Worm (Caenorhabditis elegans): ENCODE results near the gene svh-5.

The svh-5 gene

DNA sequence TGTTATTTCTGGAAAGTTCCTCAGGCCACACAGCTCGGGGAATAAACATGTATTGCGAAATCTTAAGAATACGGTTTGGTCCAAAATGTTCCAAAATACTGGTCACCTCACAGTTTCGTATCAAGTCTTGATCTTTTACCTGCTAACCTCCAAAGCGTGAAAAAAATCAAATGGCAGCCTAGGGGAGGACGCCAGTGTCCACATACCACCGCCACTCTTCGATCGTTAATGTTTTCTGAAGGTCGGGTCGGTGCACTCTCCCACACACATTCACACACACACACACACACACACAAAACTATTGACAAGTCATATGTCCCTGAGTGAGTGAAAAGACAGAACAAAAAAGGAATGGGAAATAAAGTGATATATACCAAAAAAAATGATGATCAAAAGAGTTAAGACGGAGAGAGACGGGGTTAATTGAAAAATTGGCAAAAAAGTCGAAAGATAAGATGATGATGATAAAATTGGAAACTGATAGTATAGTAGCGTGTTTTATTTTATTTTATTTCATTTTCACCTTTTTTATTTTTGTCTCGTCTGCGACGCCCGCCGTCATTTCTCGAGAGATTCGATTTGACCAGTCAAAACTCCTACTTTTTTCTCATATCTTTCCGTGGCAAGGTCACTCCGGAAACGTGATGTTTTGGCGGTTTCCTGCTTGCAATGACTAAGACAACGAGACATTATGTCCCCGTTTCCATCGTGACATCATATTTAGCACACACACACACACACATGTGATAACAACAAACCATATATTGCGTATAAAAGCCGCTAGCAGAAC lies 37.6 kb downstream of the svh-5 start, which contains the start of gene Y15E3A.5 (continued):
- peak; percentile 81 for TF ChIP-seq nhr-20 (tag; optimal IDR thresholded peaks at IDR 0.05)
- TF ChIP-seq nhr-77 (tag; optimal IDR thresholded peaks at IDR 0.05), result no peak
- peak in 1 of 2 experiments; percentile 17 for TF ChIP-seq efl-1 (optimal IDR thresholded peaks at IDR 0.05)
- TF ChIP-seq efl-1 (GFP tag; optimal IDR thresholded peaks at IDR 0.05 in 1 of 2), result peak in 1 of 2 experiments; percentile 88
- peak; percentile 46 for TF ChIP-seq nhr-47 (tag; optimal IDR thresholded peaks at IDR 0.05)
- TF ChIP-seq snu-23 (GFP tag; optimal IDR thresholded peaks at IDR 0.05), result peak; percentile 77
- TF ChIP-seq dpl-1 (GFP tag; optimal IDR thresholded peaks at IDR 0.05), result peak in 2 of 3 experiments; percentile 13 to 15
- peak in 5 of 6 experiments; percentile 49 to 85 (median 74) for TF ChIP-seq elt-3 (tag; optimal IDR thresholded peaks at IDR 0.05)
- TF ChIP-seq fkh-8 (tag; optimal IDR thresholded peaks at IDR 0.05), result no peak
- no peak for TF ChIP-seq sptf-1 (tag; optimal IDR thresholded peaks at IDR 0.05)
- peak; percentile 16 for TF ChIP-seq jun-1 (tag; optimal IDR thresholded peaks at IDR 0.05)
- no peak for TF ChIP-seq sup-37 (GFP tag; optimal IDR thresholded peaks at IDR 0.05)
- TF ChIP-seq rnt-1 (tag; optimal IDR thresholded peaks at IDR 0.05), result peak; percentile 48
- no peak for TF ChIP-seq ceh-8 (GFP tag; optimal IDR thresholded peaks at IDR 0.05)
- TF ChIP-seq zip-4 (GFP tag; optimal IDR thresholded peaks at IDR 0.05), result peak; percentile 47
- no peak for TF ChIP-seq ama-1 (optimal IDR thresholded peaks at IDR 0.05)
- peak; percentile 53 for TF ChIP-seq elt-2 (tag; optimal IDR thresholded peaks at IDR 0.05)
- no peak for TF ChIP-seq alr-1 (tag; optimal IDR thresholded peaks at IDR 0.05; ENCODE audit: borderline replicate concordance)
- no peak for TF ChIP-seq isw-1 (GFP tag; IDR thresholded peaks at IDR 0.05)
- no peak for TF ChIP-seq fkh-4 (tag; optimal IDR thresholded peaks at IDR 0.05; ENCODE audit: borderline replicate concordance)
- TF ChIP-seq ceh-82 (tag; optimal IDR thresholded peaks at IDR 0.05), result peak in 1 of 3 experiments; percentile 23
- TF ChIP-seq nhr-237 (tag; optimal IDR thresholded peaks at IDR 0.05), result no peak
- peak; percentile 16 to 77 for TF ChIP-seq lsy-2 (tag; optimal IDR thresholded peaks at IDR 0.05)
- TF ChIP-seq vab-15 (tag; optimal IDR thresholded peaks at IDR 0.05), result no peak
- no peak for TF ChIP-seq unc-86 (tag; optimal IDR thresholded peaks at IDR 0.05)
- TF ChIP-seq pag-3 (tag; optimal IDR thresholded peaks at IDR 0.05; ENCODE audit: borderline replicate concordance, insufficient read depth), result peak; percentile 69
- peak; percentile 32 for TF ChIP-seq skn-1 (tag; optimal IDR thresholded peaks at IDR 0.05)
- peak; percentile 90 for TF ChIP-seq lin-14 (GFP tag; optimal IDR thresholded peaks at IDR 0.05)
- TF ChIP-seq hlh-4 (tag; optimal IDR thresholded peaks at IDR 0.05), result no peak

DNA sequence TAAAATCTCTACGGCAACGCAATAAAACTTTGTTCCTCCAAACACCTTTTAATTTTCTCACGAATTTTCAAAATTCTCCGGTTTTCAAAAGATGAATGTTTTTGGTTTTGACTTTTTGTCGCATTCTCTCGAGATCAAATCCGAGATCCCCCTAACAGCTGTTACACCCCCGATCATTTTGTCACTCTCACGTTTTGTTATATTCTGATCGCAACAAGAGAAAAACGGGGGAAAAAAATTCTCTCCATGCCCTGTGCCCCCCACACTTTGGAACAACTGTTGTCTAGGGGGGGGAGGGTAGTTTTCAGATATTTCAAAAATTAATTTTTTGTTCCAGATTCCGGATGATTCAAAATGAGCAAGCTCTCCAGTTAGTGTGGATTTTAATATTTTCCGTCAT lies 39.4 kb downstream of the svh-5 start:
- TF ChIP-seq ets-5 (GFP tag; IDR thresholded peaks at IDR 0.05) (no peak), skn-1 (tag; optimal IDR thresholded peaks at IDR 0.05) (peak; percentile 33), lin-39 (tag; optimal IDR thresholded peaks at IDR 0.05) (peak; percentile 42), pqm-1 (tag; optimal IDR thresholded peaks at IDR 0.05) (no peak), rnt-1 (tag; optimal IDR thresholded peaks at IDR 0.05) (peak; percentile 77), nhr-71 (tag; optimal IDR thresholded peaks at IDR 0.05) (peak; percentile 78), nhr-19 (GFP tag; conservative IDR thresholded peaks at IDR 0.05) (peak; percentile 51; the same call in 1 of the 2 replicates), swsn-7 (tag; optimal IDR thresholded peaks at IDR 0.05) (peak; percentile 7), mab-9 (GFP tag; IDR thresholded peaks at IDR 0.05) (no peak), nhr-20 (tag; optimal IDR thresholded peaks at IDR 0.05) (peak; percentile 43), dsc-1 (tag; optimal IDR thresholded peaks at IDR 0.05) (no peak), mdl-1 (tag; optimal IDR thresholded peaks at IDR 0.05) (peak in 1 of 2 experiments; percentile 35), snu-23 (GFP tag; optimal IDR thresholded peaks at IDR 0.05) (peak; percentile 36), lin-14 (GFP tag; optimal IDR thresholded peaks at IDR 0.05) (peak; percentile 82), zip-4 (GFP tag; optimal IDR thresholded peaks at IDR 0.05) (no peak), unc-130 (tag; optimal IDR thresholded peaks at IDR 0.05) (peak; percentile 54), sup-37 (GFP tag; optimal IDR thresholded peaks at IDR 0.05) (no peak), snpc-4 (tag; optimal IDR thresholded peaks at IDR 0.05) (peak; percentile 10), lsy-2 (tag; optimal IDR thresholded peaks at IDR 0.05) (peak in 1 of 2 experiments; percentile 32)

Data from whole organism, L1 larva.